Worm (Caenorhabditis elegans): ENCODE results near the gene chil-9.

chil-9 gene

ce11 chrII:9892409-9892808, 47.3 kb upstream of the chil-9 start, which contains the start of gene C08H9.16 (continued):
- TF ChIP-seq ZK546.5 (tag; optimal IDR thresholded peaks at IDR 0.05), result no peak

- TF ChIP-seq mbf-1 (tag; optimal IDR thresholded peaks at IDR 0.05) (no peak), F13H6.1 (tag; optimal IDR thresholded peaks at IDR 0.05) (no peak), nhr-11 (tag; optimal IDR thresholded peaks at IDR 0.05) (no peak), skn-1 (tag; optimal IDR thresholded peaks at IDR 0.05) (no peak), nhr-23 (tag; optimal IDR thresholded peaks at IDR 0.05) (no peak), blmp-1 (tag; optimal IDR thresholded peaks at IDR 0.05; ENCODE audit: insufficient read depth) (no peak), ceh-16 (tag; optimal IDR thresholded peaks at IDR 0.05) (peak; percentile 83), elt-1 (tag; optimal IDR thresholded peaks at IDR 0.05) (peak; percentile 83), nhr-129 (tag; optimal IDR thresholded peaks at IDR 0.05) (no peak), unc-55 (GFP tag; optimal IDR thresholded peaks at IDR 0.05) (no peak), egl-27 (tag; optimal IDR thresholded peaks at IDR 0.05) (peak; percentile 18), sma-3 (GFP tag; optimal IDR thresholded peaks at IDR 0.05) (no peak), unc-39 (tag; optimal IDR thresholded peaks at IDR 0.05) (no peak), Y55F3AM.14 (GFP tag; optimal IDR thresholded peaks at IDR 0.05) (no peak), nhr-12 (tag; optimal IDR thresholded peaks at IDR 0.05) (no peak), crh-2 (tag; optimal IDR thresholded peaks at IDR 0.05) (no peak), fos-1 (tag; optimal IDR thresholded peaks at IDR 0.05) (peak; percentile 70), lin-13 (GFP tag; optimal IDR thresholded peaks at IDR 0.05) (no peak), ztf-11 (tag; optimal IDR thresholded peaks at IDR 0.05) (no peak), sma-9 (GFP tag; optimal IDR thresholded peaks at IDR 0.05) (peak; percentile 79), sma-9 (tag; optimal IDR thresholded peaks at IDR 0.05) (no peak), mdl-1 (tag; optimal IDR thresholded peaks at IDR 0.05) (no peak)
Observed at ce11 chrII:9891823-9892222, 46.7 kb upstream of the chil-9 start.

ce11 chrII:9891031-9891689, 46.0 kb upstream of the chil-9 start, which contains the start of gene vgln-1:
TSS of gene vgln-1 (minus strand) at chrII:9891081.
- TF ChIP-seq nhr-21 (tag; optimal IDR thresholded peaks at IDR 0.05) (no peak), lin-39 (tag; optimal IDR thresholded peaks at IDR 0.05) (no peak), aly-2 (tag; optimal IDR thresholded peaks at IDR 0.05) (no peak), dmd-4 (tag; optimal IDR thresholded peaks at IDR 0.05) (no peak), nhr-25 (tag; optimal IDR thresholded peaks at IDR 0.05) (peak; percentile 39), nhr-23 (tag; optimal IDR thresholded peaks at IDR 0.05) (no peak), ztf-4 (tag; optimal IDR thresholded peaks at IDR 0.05) (no peak), sem-4 (tag; optimal IDR thresholded peaks at IDR 0.05) (no peak), nhr-6 (tag; optimal IDR thresholded peaks at IDR 0.05) (no peak), ztf-1 (GFP tag; conservative IDR thresholded peaks at IDR 0.05) (no peak), nhr-10 (tag; optimal IDR thresholded peaks at IDR 0.05) (no peak), peb-1 (tag; optimal IDR thresholded peaks at IDR 0.05) (no peak), ZK546.5 (tag; optimal IDR thresholded peaks at IDR 0.05) (no peak), ceh-16 (tag; optimal IDR thresholded peaks at IDR 0.05) (no peak), F13H6.1 (tag; optimal IDR thresholded peaks at IDR 0.05) (no peak), nhr-129 (tag; optimal IDR thresholded peaks at IDR 0.05) (peak; percentile 49), sma-9 (GFP tag; optimal IDR thresholded peaks at IDR 0.05) (no peak), sma-9 (tag; optimal IDR thresholded peaks at IDR 0.05) (no peak), unc-62 (GFP tag; optimal IDR thresholded peaks at IDR 0.05) (no peak), mbf-1 (tag; optimal IDR thresholded peaks at IDR 0.05) (no peak), mab-5 (tag; optimal IDR thresholded peaks at IDR 0.05) (no peak), fos-1 (tag; optimal IDR thresholded peaks at IDR 0.05) (no peak), elt-3 (tag; optimal IDR thresholded peaks at IDR 0.05) (no peak), lin-11 (tag; optimal IDR thresholded peaks at IDR 0.05) (no peak), lin-13 (GFP tag; optimal IDR thresholded peaks at IDR 0.05) (no peak), ceh-82 (tag; optimal IDR thresholded peaks at IDR 0.05) (no peak), crh-2 (tag; optimal IDR thresholded peaks at IDR 0.05) (peak; percentile 41), nhr-237 (tag; optimal IDR thresholded peaks at IDR 0.05) (no peak), egl-27 (tag; optimal IDR thresholded peaks at IDR 0.05) (no peak), elt-1 (tag; optimal IDR thresholded peaks at IDR 0.05) (no peak), zag-1 (tag; optimal IDR thresholded peaks at IDR 0.05) (no peak), lsy-2 (tag; optimal IDR thresholded peaks at IDR 0.05) (peak in 1 of 2 experiments; percentile 26)

Measured in whole organism, L2 larva.